Worm (Caenorhabditis elegans) whole organism, L2 larva: Measurements from ENCODE around the gene srv-25.

ENCODE experiments used
- ceh-82 ChIP-seq: fragments of 150-350 bp; optimal IDR thresholded peaks from 2 replicates; lab custom pipeline; 2014; ENCODE audit warnings: missing biosample characterization, missing genetic modification characterization
- lsy-2 ChIP-seq, 2 experiments: fragments of 150-350 bp in 1 of 2; sonication (generic microtip) in 1 of 2; optimal IDR thresholded peaks; 2 replicates each; lab custom pipeline; 2014 to 2017; ENCODE audit warnings: missing biosample characterization in 2 of 2, missing genetic modification characterization in 2 of 2
- mdl-1 ChIP-seq, 2 experiments: fragments of 150-350 bp in 1 of 2; sonication (generic microtip) in 1 of 2; optimal IDR thresholded peaks; 2 replicates each; lab custom pipeline; 2017; ENCODE audit warnings: missing biosample characterization in 2 of 2, missing genetic modification characterization in 2 of 2
- ztf-11 ChIP-seq: sonication (generic microtip); optimal IDR thresholded peaks from 2 replicates; lab custom pipeline; 2017; ENCODE audit warnings: missing biosample characterization, missing genetic modification characterization

DNA sequence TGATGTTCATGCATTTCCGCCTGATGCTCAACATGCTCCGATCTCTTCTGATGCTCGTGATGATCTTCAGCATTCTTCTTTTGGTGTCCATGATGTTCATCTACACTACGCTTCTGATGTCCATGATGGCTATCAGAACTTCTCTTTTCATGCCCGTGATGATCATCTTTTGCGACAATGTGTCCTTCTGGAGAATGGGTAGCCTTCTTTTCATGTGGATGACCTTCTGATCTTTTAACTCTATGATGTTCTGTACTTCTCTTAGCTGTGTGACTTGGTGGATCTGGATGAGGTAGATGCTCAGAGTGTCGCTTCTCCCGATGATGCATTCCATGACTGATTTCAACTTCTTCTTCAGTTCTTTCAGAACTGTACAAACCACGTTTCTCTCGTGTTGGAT lies 44.6 kb downstream of the srv-25 start:
- no peak for TF ChIP-seq ceh-82 (tag; lab: Kevin White, UChicago)
- TF ChIP-seq ztf-11 (tag; lab: Kevin White, UChicago) = no peak
- TF ChIP-seq lsy-2 (tag; optimal IDR thresholded peaks at IDR 0.05; lab: Kevin White, UChicago) = no peak
- TF ChIP-seq mdl-1 (tag; optimal IDR thresholded peaks at IDR 0.05; lab: Kevin White, UChicago) = no peak
